Worm (Caenorhabditis elegans): ENCODE measurements around the gene F28F9.2.

DNA sequence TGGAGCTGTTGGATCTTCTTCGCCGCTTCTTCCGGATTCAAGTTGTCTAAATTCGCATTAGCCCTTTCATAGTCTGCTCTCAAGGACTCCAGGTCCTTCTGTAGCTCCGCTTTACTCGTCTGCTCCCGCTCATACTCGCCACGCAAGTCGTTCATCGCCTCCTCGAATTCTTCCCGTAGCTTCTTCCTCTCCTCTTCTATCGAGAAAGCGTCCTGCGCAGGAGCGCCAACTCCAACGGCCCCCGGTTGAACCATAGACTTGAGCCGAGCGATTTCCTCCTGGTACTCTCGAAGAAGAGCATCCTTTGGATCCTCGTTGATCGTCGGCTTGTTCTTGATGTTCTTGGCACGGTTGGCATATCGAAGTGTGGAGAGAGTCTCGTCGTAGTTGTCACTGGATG lies 42.1 kb upstream of the F28F9.2 start:
- TF ChIP-seq B0310.2 (tag; optimal IDR thresholded peaks at IDR 0.05) = no peak
- TF ChIP-seq pes-1 (GFP tag; IDR thresholded peaks at IDR 0.05) = no peak
- TF ChIP-seq ama-1 (optimal IDR thresholded peaks at IDR 0.05) = no peak
- TF ChIP-seq ceh-13 (GFP tag; optimal IDR thresholded peaks at IDR 0.05) = no peak
- TF ChIP-seq aly-1 (tag; optimal IDR thresholded peaks at IDR 0.05) = no peak
- TF ChIP-seq tbx-11 (GFP tag; IDR thresholded peaks at IDR 0.05) = no peak
- no peak for TF ChIP-seq hmbx-1 (tag; optimal IDR thresholded peaks at IDR 0.05)
- TF ChIP-seq hnd-1 (tag; optimal IDR thresholded peaks at IDR 0.05) = no peak
- no peak for TF ChIP-seq tra-4 (tag; optimal IDR thresholded peaks at IDR 0.05)
- TF ChIP-seq ets-7 (tag; optimal IDR thresholded peaks at IDR 0.05) = no peak
- TF ChIP-seq scrt-1 (GFP tag; IDR thresholded peaks at IDR 0.05) = no peak
- TF ChIP-seq flt-1 (GFP tag; IDR thresholded peaks at IDR 0.05) = no peak
- TF ChIP-seq F13C5.2 (tag; optimal IDR thresholded peaks at IDR 0.05) = no peak
- no peak for TF ChIP-seq tbx-37 (GFP tag; conservative IDR thresholded peaks at IDR 0.05)

Data from whole organism, early embryonic.